Fruit fly (Drosophila melanogaster) whole organism, prepupa: ENCODE data around the gene CG42680.

ENCODE experiments used
- CG3919 ChIP-seq: fragments of 200-800 bp; sonication (Bioruptor generic); optimal IDR thresholded peaks from 3 replicates; lab custom pipeline; 2016; ENCODE audit warnings: missing biosample characterization, missing genetic modification characterization
- CG6792 ChIP-seq: fragments of 200-800 bp; sonication (Bioruptor generic); optimal IDR thresholded peaks from 3 replicates; lab custom pipeline; 2016; ENCODE audit warnings: missing biosample characterization, missing genetic modification characterization
- Eip75B ChIP-seq: fragments of 200-800 bp; sonication (Bioruptor generic); optimal IDR thresholded peaks from 3 replicates; lab custom pipeline; 2016; ENCODE audit warnings: missing biosample characterization, missing genetic modification characterization
- Eip78C ChIP-seq: fragments of 200-800 bp; sonication (Bioruptor generic); peaks from one replicate; lab custom pipeline; 2016; ENCODE audit warnings: missing biosample characterization, missing genetic modification characterization
- Ets96B ChIP-seq: fragments of 200-800 bp; optimal IDR thresholded peaks from 2 replicates; lab custom pipeline; 2019; ENCODE audit warnings: missing biosample characterization, mild to moderate bottlenecking, missing genetic modification characterization, moderate library complexity
- Hr39 ChIP-seq: fragments of 200-800 bp; sonication (Bioruptor generic); optimal IDR thresholded peaks from 2 replicates; lab custom pipeline; 2016; ENCODE audit warnings: missing biosample characterization, missing genetic modification characterization
- Hr4 ChIP-seq: fragments of 200-800 bp; sonication (Bioruptor generic); optimal IDR thresholded peaks from 3 replicates; lab custom pipeline; 2016; ENCODE audit warnings: missing biosample characterization, missing genetic modification characterization
- Met ChIP-seq: fragments of 200-800 bp; sonication (Bioruptor generic); optimal IDR thresholded peaks from 3 replicates; lab custom pipeline; 2016; ENCODE audit warnings: missing biosample characterization, missing genetic modification characterization
- OdsH ChIP-seq: fragments of 200-800 bp; sonication (Bioruptor generic); optimal IDR thresholded peaks from 3 replicates; lab custom pipeline; 2016; ENCODE audit warnings: missing biosample characterization, missing genetic modification characterization
- Smox ChIP-seq: fragments of 200-800 bp; sonication (Bioruptor generic); optimal IDR thresholded peaks from 3 replicates; lab custom pipeline; 2016; ENCODE audit warnings: missing biosample characterization, missing genetic modification characterization
- cyc ChIP-seq: fragments of 200-800 bp; sonication (Bioruptor generic); optimal IDR thresholded peaks from 3 replicates; lab custom pipeline; 2016; ENCODE audit warnings: missing biosample characterization, missing genetic modification characterization
- eg ChIP-seq: fragments of 200-800 bp; sonication (Bioruptor generic); IDR thresholded peaks from 3 replicates; pipeline ENCODE4 v1.3.6; 2022; ENCODE audit warnings: missing biosample characterization, missing genetic modification characterization
- esn ChIP-seq: fragments of 200-800 bp; sonication (Bioruptor generic); optimal IDR thresholded peaks from 2 replicates; lab custom pipeline; 2016; ENCODE audit warnings: missing biosample characterization, mild to moderate bottlenecking, missing genetic modification characterization, moderate library complexity
- lz ChIP-seq: fragments of 200-800 bp; sonication (Bioruptor generic); optimal IDR thresholded peaks from 3 replicates; lab custom pipeline; 2016; ENCODE audit warnings: missing biosample characterization, missing genetic modification characterization
- svp ChIP-seq: fragments of 200-800 bp; sonication (Bioruptor generic); peaks from one replicate; lab custom pipeline; 2016; ENCODE audit warnings: missing biosample characterization, missing genetic modification characterization
- topi ChIP-seq: fragments of 200-800 bp; sonication (Bioruptor generic); optimal IDR thresholded peaks from 3 replicates; lab custom pipeline; 2016; ENCODE audit warnings: missing biosample characterization, missing genetic modification characterization

CG42680 gene

dm6 chr2L:14538853-14539358 is 49.1 kb downstream of the CG42680 start:
- peak; percentile 11 for TF ChIP-seq Met (GFP tag; lab: Kevin White, UChicago)
- peak; percentile 39 for TF ChIP-seq cyc (GFP tag; lab: Kevin White, UChicago)
- TF ChIP-seq eg (GFP tag; lab: Robert Waterston, UW) = no peak
- peak; percentile 34 for TF ChIP-seq OdsH (GFP tag; lab: Kevin White, UChicago)
- peak; percentile 76 for TF ChIP-seq Eip78C (GFP tag; lab: Kevin White, UChicago)
- TF ChIP-seq Eip75B (GFP tag; lab: Kevin White, UChicago) = peak; percentile 6
- TF ChIP-seq topi = peak; percentile 36
- no peak for TF ChIP-seq Hr4 (GFP tag; lab: Kevin White, UChicago)
- TF ChIP-seq Hr39 (GFP tag; lab: Kevin White, UChicago) = peak; percentile 13
- TF ChIP-seq esn = peak; percentile 33
- peak; percentile 37 for TF ChIP-seq lz
- peak; percentile 39 for TF ChIP-seq Smox (GFP tag; lab: Kevin White, UChicago)
- peak; percentile 7 for TF ChIP-seq CG3919
- TF ChIP-seq Ets96B (tag; lab: Kevin White, UChicago) = no peak
- peak; percentile 8 for TF ChIP-seq CG6792 (GFP tag; lab: Kevin White, UChicago)
- TF ChIP-seq svp (GFP tag; lab: Kevin White, UChicago) = peak; percentile 60
